Fruit fly (Drosophila melanogaster) whole organism, prepupa: ENCODE results near the gene aust.

ENCODE experiments used
- Blimp-1 ChIP-seq: fragments of 200-800 bp; sonication (Bioruptor generic); optimal IDR thresholded peaks from 3 replicates; lab custom pipeline; 2017; ENCODE audit warnings: missing biosample characterization, missing genetic modification characterization, mild to moderate bottlenecking, moderate library complexity, missing genetic modification reagents
- CG10631 ChIP-seq: fragments of 200-800 bp; sonication (Bioruptor generic); optimal IDR thresholded peaks from 2 replicates; lab custom pipeline; 2016; ENCODE audit warnings: missing biosample characterization, missing genetic modification characterization
- CG11294 ChIP-seq: fragments of 200-800 bp; sonication (Bioruptor generic); IDR thresholded peaks from 2 replicates; pipeline ENCODE4 v1.3.6; 2022; ENCODE audit warnings: missing biosample characterization, missing genetic modification characterization
- CG11762 ChIP-seq: fragments of 200-800 bp; sonication (Bioruptor generic); optimal IDR thresholded peaks from 3 replicates; lab custom pipeline; 2016; ENCODE audit warnings: missing biosample characterization, missing genetic modification characterization; ENCODE audit not compliant: insufficient read depth
- CG11902 ChIP-seq: fragments of 200-800 bp; sonication (Bioruptor generic); optimal IDR thresholded peaks from 3 replicates; lab custom pipeline; 2016; ENCODE audit warnings: missing biosample characterization, missing genetic modification characterization
- CG16779 ChIP-seq: fragments of 200-800 bp; sonication (Bioruptor generic); optimal IDR thresholded peaks from 3 replicates; lab custom pipeline; 2017; ENCODE audit warnings: missing biosample characterization, mild to moderate bottlenecking, missing genetic modification characterization
- CG3032 ChIP-seq: fragments of 200-800 bp; optimal IDR thresholded peaks from 2 replicates; lab custom pipeline; 2019; ENCODE audit warnings: missing biosample characterization, mild to moderate bottlenecking, missing genetic modification characterization, moderate library complexity
- CG32006 ChIP-seq: fragments of 200-800 bp; sonication (Bioruptor generic); optimal IDR thresholded peaks from 3 replicates; lab custom pipeline; 2017; ENCODE audit warnings: missing biosample characterization, mild to moderate bottlenecking, missing genetic modification characterization
- CG34406 ChIP-seq: fragments of 200-800 bp; sonication (Bioruptor generic); optimal IDR thresholded peaks from 3 replicates; lab custom pipeline; 2016; ENCODE audit warnings: missing biosample characterization, missing genetic modification characterization
- CG4318 ChIP-seq: fragments of 200-800 bp; sonication (Bioruptor generic); optimal IDR thresholded peaks from 3 replicates; lab custom pipeline; 2017; ENCODE audit warnings: missing biosample characterization, mild to moderate bottlenecking, missing genetic modification characterization
- CG6276 ChIP-seq: fragments of 200-800 bp; sonication (Bioruptor generic); optimal IDR thresholded peaks from 2 replicates; lab custom pipeline; 2017; ENCODE audit warnings: missing biosample characterization, mild to moderate bottlenecking, missing genetic modification characterization
- CG6792 ChIP-seq: fragments of 200-800 bp; sonication (Bioruptor generic); optimal IDR thresholded peaks from 3 replicates; lab custom pipeline; 2016; ENCODE audit warnings: missing biosample characterization, missing genetic modification characterization
- CG6808 ChIP-seq: fragments of 200-800 bp; sonication (Bioruptor generic); optimal IDR thresholded peaks from 3 replicates; lab custom pipeline; 2017; ENCODE audit warnings: missing biosample characterization, missing genetic modification characterization, mild to moderate bottlenecking, moderate library complexity, missing genetic modification reagents
- CG8632 ChIP-seq: fragments of 200-800 bp; sonication (Bioruptor generic); optimal IDR thresholded peaks from 3 replicates; lab custom pipeline; 2016; ENCODE audit warnings: missing biosample characterization, missing genetic modification characterization
- CG9139 ChIP-seq: fragments of 200-800 bp; sonication (Bioruptor generic); optimal IDR thresholded peaks from 3 replicates; lab custom pipeline; 2017; ENCODE audit warnings: missing biosample characterization, mild to moderate bottlenecking, missing genetic modification characterization
- Eip75B ChIP-seq: fragments of 200-800 bp; sonication (Bioruptor generic); optimal IDR thresholded peaks from 3 replicates; lab custom pipeline; 2016; ENCODE audit warnings: missing biosample characterization, missing genetic modification characterization
- Eip78C ChIP-seq: fragments of 200-800 bp; sonication (Bioruptor generic); peaks from one replicate; lab custom pipeline; 2016; ENCODE audit warnings: missing biosample characterization, missing genetic modification characterization
- Eip93F ChIP-seq: fragments of 200-800 bp; sonication (Bioruptor generic); optimal IDR thresholded peaks from 2 replicates; lab custom pipeline; 2016; ENCODE audit warnings: missing biosample characterization, mild to moderate bottlenecking, missing genetic modification characterization
- Ets21C ChIP-seq: fragments of 200-800 bp; sonication (Bioruptor generic); optimal IDR thresholded peaks from 3 replicates; lab custom pipeline; 2016; ENCODE audit warnings: missing biosample characterization, missing genetic modification characterization
- Ets96B ChIP-seq: fragments of 200-800 bp; optimal IDR thresholded peaks from 2 replicates; lab custom pipeline; 2019; ENCODE audit warnings: missing biosample characterization, mild to moderate bottlenecking, missing genetic modification characterization, moderate library complexity
- Gug ChIP-seq: fragments of 200-800 bp; sonication (Bioruptor generic); IDR thresholded peaks from 2 replicates; pipeline ENCODE4 v1.3.6; 2022; ENCODE audit warnings: missing biosample characterization, missing genetic modification characterization
- Hr4 ChIP-seq: fragments of 200-800 bp; sonication (Bioruptor generic); optimal IDR thresholded peaks from 3 replicates; lab custom pipeline; 2016; ENCODE audit warnings: missing biosample characterization, missing genetic modification characterization
- Met ChIP-seq: fragments of 200-800 bp; sonication (Bioruptor generic); optimal IDR thresholded peaks from 3 replicates; lab custom pipeline; 2016; ENCODE audit warnings: missing biosample characterization, missing genetic modification characterization
- OdsH ChIP-seq: fragments of 200-800 bp; sonication (Bioruptor generic); optimal IDR thresholded peaks from 3 replicates; lab custom pipeline; 2016; ENCODE audit warnings: missing biosample characterization, missing genetic modification characterization
- Smox ChIP-seq: fragments of 200-800 bp; sonication (Bioruptor generic); optimal IDR thresholded peaks from 3 replicates; lab custom pipeline; 2016; ENCODE audit warnings: missing biosample characterization, missing genetic modification characterization
- Sox102F ChIP-seq: fragments of 200-800 bp; sonication (Bioruptor generic); optimal IDR thresholded peaks from 2 replicates; lab custom pipeline; 2016; ENCODE audit warnings: missing biosample characterization, mild to moderate bottlenecking, missing genetic modification characterization
- Sox14 ChIP-seq: fragments of 200-800 bp; sonication (Bioruptor generic); optimal IDR thresholded peaks from 3 replicates; lab custom pipeline; 2016; ENCODE audit warnings: missing biosample characterization, missing genetic modification characterization
- achi ChIP-seq: fragments of 200-800 bp; sonication (Bioruptor generic); optimal IDR thresholded peaks from 3 replicates; lab custom pipeline; 2016; ENCODE audit warnings: missing biosample characterization, missing genetic modification characterization
- acj6 ChIP-seq: fragments of 200-800 bp; sonication (Bioruptor generic); optimal IDR thresholded peaks from 3 replicates; lab custom pipeline; 2016; ENCODE audit warnings: missing biosample characterization, missing genetic modification characterization
- cyc ChIP-seq: fragments of 200-800 bp; sonication (Bioruptor generic); optimal IDR thresholded peaks from 3 replicates; lab custom pipeline; 2016; ENCODE audit warnings: missing biosample characterization, missing genetic modification characterization
- dsx ChIP-seq: fragments of 200-800 bp; optimal IDR thresholded peaks from 3 replicates; lab custom pipeline; 2019; ENCODE audit warnings: missing biosample characterization, mild to moderate bottlenecking, missing genetic modification characterization, moderate library complexity; ENCODE audit not compliant: poor library complexity, severe bottlenecking
- esn ChIP-seq: fragments of 200-800 bp; sonication (Bioruptor generic); optimal IDR thresholded peaks from 2 replicates; lab custom pipeline; 2016; ENCODE audit warnings: missing biosample characterization, mild to moderate bottlenecking, missing genetic modification characterization, moderate library complexity
- fd85E ChIP-seq: fragments of 200-800 bp; sonication (Bioruptor generic); optimal IDR thresholded peaks from 3 replicates; lab custom pipeline; 2016; ENCODE audit warnings: missing biosample characterization, missing genetic modification characterization
- fkh ChIP-seq: fragments of 200-800 bp; sonication (Bioruptor generic); optimal IDR thresholded peaks from 3 replicates; lab custom pipeline; 2017; ENCODE audit warnings: missing biosample characterization, mild to moderate bottlenecking, missing genetic modification characterization, moderate library complexity
- lz ChIP-seq: fragments of 200-800 bp; sonication (Bioruptor generic); optimal IDR thresholded peaks from 3 replicates; lab custom pipeline; 2016; ENCODE audit warnings: missing biosample characterization, missing genetic modification characterization
- pdm3 ChIP-seq: fragments of 200-800 bp; sonication (Bioruptor generic); optimal IDR thresholded peaks from 3 replicates; lab custom pipeline; 2016; ENCODE audit warnings: missing biosample characterization, missing genetic modification characterization
- ss ChIP-seq, 2 experiments: fragments of 200-800 bp; sonication (Bioruptor generic); optimal IDR thresholded peaks; 2 replicates in 1 of 2; 3 replicates in 1 of 2; lab custom pipeline; 2017 to 2018; ENCODE audit warnings: mild to moderate bottlenecking in 2 of 2, missing biosample characterization in 2 of 2, missing genetic modification characterization in 2 of 2, moderate library complexity in 1 of 2
- svp ChIP-seq: fragments of 200-800 bp; sonication (Bioruptor generic); peaks from one replicate; lab custom pipeline; 2016; ENCODE audit warnings: missing biosample characterization, missing genetic modification characterization
- topi ChIP-seq: fragments of 200-800 bp; sonication (Bioruptor generic); optimal IDR thresholded peaks from 3 replicates; lab custom pipeline; 2016; ENCODE audit warnings: missing biosample characterization, missing genetic modification characterization
- vri ChIP-seq: fragments of 200-800 bp; sonication (Bioruptor generic); optimal IDR thresholded peaks from 3 replicates; lab custom pipeline; 2016; ENCODE audit warnings: missing biosample characterization, mild to moderate bottlenecking, missing genetic modification characterization

Gene aust

DNA sequence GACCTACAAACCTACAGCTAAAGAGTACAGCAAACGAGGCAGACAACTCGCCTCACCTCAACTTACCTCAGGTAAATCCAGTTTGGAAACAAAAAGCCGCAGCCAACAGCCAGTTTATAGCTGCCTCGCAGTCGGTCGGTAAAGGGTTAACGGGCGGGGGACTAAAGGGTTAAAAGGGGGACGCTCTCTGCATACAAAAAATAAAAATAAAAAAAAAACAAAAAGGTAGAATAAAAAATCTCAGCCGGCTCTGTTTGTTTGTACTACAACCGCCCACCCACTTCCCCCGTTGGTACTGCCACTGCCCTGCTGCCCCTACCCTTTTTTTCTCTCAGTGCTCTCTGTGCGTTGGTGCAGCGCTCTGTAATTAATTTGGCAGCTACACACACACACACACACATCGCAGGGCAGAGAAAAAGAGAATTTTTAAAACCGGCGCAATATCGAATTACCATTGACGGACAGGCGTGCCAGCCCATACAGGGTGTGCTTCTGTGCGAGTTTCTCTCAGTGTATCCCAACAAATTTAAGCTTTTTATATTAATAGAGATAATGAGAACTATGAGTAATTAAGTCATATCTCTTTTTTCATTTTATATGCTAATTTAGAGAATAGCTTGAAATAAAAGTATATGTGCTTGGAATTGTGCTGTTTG is 26.4 kb downstream of the aust start (continued):
- TF ChIP-seq CG9139 (GFP tag; lab: Kevin White, UChicago) = peak; percentile 88
- TF ChIP-seq pdm3 (GFP tag; lab: Kevin White, UChicago) = peak; percentile 61
- TF ChIP-seq CG11902 = peak; percentile 81
- peak; percentile 89 to 92 for TF ChIP-seq ss (GFP tag; optimal IDR thresholded peaks at IDR 0.05; lab: Kevin White, UChicago)
- TF ChIP-seq fd85E (GFP tag; lab: Kevin White, UChicago) = no peak
- peak; percentile 59 for TF ChIP-seq CG11294 (GFP tag; lab: Robert Waterston, UW)
- TF ChIP-seq Sox14 (GFP tag; lab: Kevin White, UChicago) = peak; percentile 64
- TF ChIP-seq achi (GFP tag; lab: Kevin White, UChicago) = peak; percentile 78
- peak; percentile 57 for TF ChIP-seq CG11762

DNA sequence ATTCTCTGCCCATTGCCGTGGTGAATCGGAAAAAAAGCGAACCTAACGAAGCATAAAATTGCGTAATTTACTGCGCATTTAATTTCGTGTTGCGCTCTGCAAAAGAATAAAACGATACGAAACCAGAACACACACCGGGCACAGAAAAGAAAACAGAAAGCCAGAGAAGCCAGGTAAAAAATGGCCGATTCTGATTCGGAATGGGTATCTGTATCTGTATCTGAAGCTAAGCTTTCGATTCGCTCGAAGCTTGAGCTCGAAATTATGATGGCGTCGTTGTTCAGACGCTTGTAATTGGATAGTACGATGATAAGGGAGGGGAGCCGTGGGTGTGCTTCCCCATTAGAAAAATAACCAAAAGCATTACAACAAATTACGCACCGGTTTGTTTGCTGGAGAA is 27.6 kb downstream of the aust start:
- TF ChIP-seq CG16779 = no peak

DNA sequence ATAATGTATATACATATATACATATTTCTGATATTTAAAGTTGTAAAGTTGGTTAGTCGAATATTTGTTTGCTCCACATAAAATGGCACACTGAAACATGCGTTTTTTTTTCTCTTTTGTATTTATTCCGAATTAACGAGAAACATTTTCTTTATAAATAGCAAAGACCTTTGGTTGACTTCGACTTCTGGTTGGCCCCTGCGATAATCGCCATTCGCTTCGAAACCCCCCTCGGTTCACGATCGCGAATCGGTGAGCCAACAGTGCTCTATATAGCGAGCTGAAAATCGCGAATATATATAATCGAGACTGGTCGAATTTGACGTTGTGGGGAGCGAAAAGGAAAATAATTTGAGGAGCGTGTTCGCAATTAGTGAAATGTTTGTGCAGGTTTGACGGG is 34.9 kb downstream of the aust start:
- TF ChIP-seq Gug (GFP tag; lab: Robert Waterston, UW) (no peak), svp (GFP tag; lab: Kevin White, UChicago) (peak; percentile 99)

DNA sequence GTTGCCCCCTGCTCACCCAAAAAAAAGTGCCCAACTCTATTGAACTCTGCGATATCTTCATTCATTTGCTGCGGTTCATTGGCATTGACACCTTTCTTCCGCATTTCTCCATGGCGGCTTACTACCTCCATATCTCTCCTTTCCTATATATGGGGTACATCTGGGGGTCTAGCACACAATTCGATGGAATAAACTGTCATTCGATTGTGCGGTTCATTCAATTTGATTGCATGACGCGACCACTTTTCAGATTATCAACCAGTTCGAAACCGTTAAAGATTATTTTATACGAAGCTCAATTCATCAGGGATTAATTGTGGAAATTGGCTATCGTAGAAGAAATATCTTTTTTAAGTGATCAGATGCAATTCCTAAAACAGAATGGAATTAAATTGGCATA is 37.2 kb downstream of the aust start:
- TF ChIP-seq vri (GFP tag; lab: Kevin White, UChicago) (peak; percentile 21), svp (GFP tag; lab: Kevin White, UChicago) (peak; percentile 92), CG10631 (GFP tag; lab: Kevin White, UChicago) (no peak), Sox102F (GFP tag; lab: Kevin White, UChicago) (no peak)

DNA sequence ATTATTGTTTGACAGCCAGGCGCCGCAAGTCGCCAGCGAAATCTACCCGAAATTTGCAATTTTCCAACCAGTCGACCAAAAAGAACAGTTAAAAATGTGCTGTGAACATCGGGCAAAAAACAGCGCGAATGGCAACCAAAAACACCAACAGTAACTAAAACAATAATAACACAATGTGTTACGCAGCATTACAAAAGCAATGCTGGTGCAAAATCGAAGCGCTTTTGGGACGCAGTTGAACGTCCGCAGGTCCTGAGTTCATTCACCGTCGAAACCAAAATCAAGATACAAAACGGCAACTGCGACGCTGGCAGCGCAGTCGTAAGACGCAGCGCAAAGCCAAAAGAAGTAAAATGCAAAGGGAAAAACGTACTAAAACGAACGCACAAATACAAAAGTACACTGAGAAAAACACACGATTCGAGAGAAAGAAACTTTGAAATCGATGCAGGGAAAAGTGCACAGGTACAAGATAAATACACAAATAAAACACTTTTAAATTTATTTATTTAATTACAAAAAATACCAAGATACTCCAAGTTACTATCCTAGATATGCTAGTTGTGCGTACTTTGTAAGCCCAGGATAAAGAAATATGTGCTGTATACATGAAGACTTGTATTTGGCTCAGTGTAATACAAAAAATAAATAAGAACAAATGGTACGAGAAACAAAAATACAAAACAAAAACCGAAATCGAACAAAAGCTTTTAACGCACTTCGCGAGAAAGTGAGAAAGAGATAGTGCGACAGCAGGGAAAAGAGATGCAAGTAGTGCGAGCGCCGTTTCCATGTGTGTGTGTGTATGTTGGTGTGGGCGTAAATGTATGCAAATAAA is 39.8 kb downstream of the aust start:
- peak; percentile 95 for TF ChIP-seq Blimp-1 (GFP tag; lab: Kevin White, UChicago)
- peak; percentile 89 to 94 for TF ChIP-seq ss (GFP tag; optimal IDR thresholded peaks at IDR 0.05; lab: Kevin White, UChicago)
- TF ChIP-seq esn = peak; percentile 98
- TF ChIP-seq Met (GFP tag; lab: Kevin White, UChicago) = peak; percentile 98
- TF ChIP-seq OdsH (GFP tag; lab: Kevin White, UChicago) = peak; percentile 92
- peak; percentile 86 for TF ChIP-seq CG16779
- peak; percentile 92 for TF ChIP-seq Ets96B
- TF ChIP-seq CG34406 (GFP tag; lab: Kevin White, UChicago) = peak; percentile 94
- peak; percentile 89 for TF ChIP-seq Ets21C (GFP tag; lab: Kevin White, UChicago)
- TF ChIP-seq acj6 = peak; percentile 94
- peak; percentile 83 for TF ChIP-seq CG32006 (GFP tag; lab: Kevin White, UChicago)
- peak; percentile 92 for TF ChIP-seq CG6792 (GFP tag; lab: Kevin White, UChicago)
- TF ChIP-seq Eip93F (GFP tag; lab: Kevin White, UChicago) = peak; percentile 87
- TF ChIP-seq Sox102F (GFP tag; lab: Kevin White, UChicago) = peak; percentile 94
- TF ChIP-seq pdm3 (GFP tag; lab: Kevin White, UChicago) = peak; percentile 90
- peak; percentile 90 for TF ChIP-seq dsx
- peak; percentile 49 for TF ChIP-seq Hr4 (GFP tag; lab: Kevin White, UChicago)
- TF ChIP-seq svp (GFP tag; lab: Kevin White, UChicago) = peak; percentile 98
- TF ChIP-seq lz (GFP tag; lab: Kevin White, UChicago) = peak; percentile 91
- TF ChIP-seq Eip75B (GFP tag; lab: Kevin White, UChicago) = peak; percentile 77
- peak; percentile 96 for TF ChIP-seq cyc (GFP tag; lab: Kevin White, UChicago)
- TF ChIP-seq fkh (GFP tag; lab: Kevin White, UChicago) = peak; percentile 65
- peak; percentile 95 for TF ChIP-seq CG8632 (GFP tag; lab: Kevin White, UChicago)
- peak; percentile 88 for TF ChIP-seq CG6808 (GFP tag; lab: Kevin White, UChicago)
- TF ChIP-seq CG3032 = peak; percentile 86
- TF ChIP-seq topi (GFP tag; lab: Kevin White, UChicago) = peak; percentile 98
- peak; percentile 84 for TF ChIP-seq CG11902
- peak; percentile 56 for TF ChIP-seq CG4318 (GFP tag; lab: Kevin White, UChicago)
- peak; percentile 96 for TF ChIP-seq Smox (GFP tag; lab: Kevin White, UChicago)
- peak; percentile 85 for TF ChIP-seq CG6276 (GFP tag; lab: Kevin White, UChicago)
- TF ChIP-seq vri (GFP tag; lab: Kevin White, UChicago) = peak; percentile 89
- TF ChIP-seq CG10631 (GFP tag; lab: Kevin White, UChicago) = peak; percentile 91
- TF ChIP-seq Eip78C = peak; percentile 99
